Fruit fly (Drosophila melanogaster) whole organism, embryonic: ENCODE measurements around the gene CG10063.
A peak's percentile ranks its signal among the peaks of the same experiment; 100 is the strongest.

Experiments used
- BtbVII ChIP-seq: fragments of 200-800 bp; sonication (Bioruptor generic); optimal IDR thresholded peaks from 3 replicates; lab custom pipeline; 2017; ENCODE audit warnings: missing biosample characterization, mild to moderate bottlenecking, missing genetic modification characterization
- CG10267 ChIP-seq: fragments of 200-800 bp; sonication (Bioruptor generic); optimal IDR thresholded peaks from 2 replicates; lab custom pipeline; 2018; ENCODE audit warnings: missing biosample characterization, mild to moderate bottlenecking, missing genetic modification characterization, moderate library complexity
- CG11696 ChIP-seq: fragments of 200-800 bp; sonication (Bioruptor generic); IDR thresholded peaks from 2 replicates; pipeline ENCODE4 v1.3.6; 2022; ENCODE audit warnings: missing biosample characterization, missing genetic modification characterization
- CG12744 ChIP-seq: fragments of 200-800 bp; sonication (Bioruptor generic); optimal IDR thresholded peaks from 2 replicates; lab custom pipeline; 2016; ENCODE audit warnings: missing biosample characterization, missing genetic modification characterization
- CG13296 ChIP-seq: fragments of 200-800 bp; sonication (Bioruptor generic); optimal IDR thresholded peaks from 3 replicates; lab custom pipeline; 2018; ENCODE audit warnings: missing biosample characterization, mild to moderate bottlenecking, missing genetic modification characterization
- CG14710 ChIP-seq: fragments of 200-800 bp; sonication (Bioruptor generic); optimal IDR thresholded peaks from 3 replicates; lab custom pipeline; 2019; ENCODE audit warnings: missing biosample characterization, mild to moderate bottlenecking, missing genetic modification characterization, moderate library complexity
- CG15479 ChIP-seq: fragments of 200-800 bp; sonication (Bioruptor generic); optimal IDR thresholded peaks from 3 replicates; lab custom pipeline; 2019; ENCODE audit warnings: missing biosample characterization, mild to moderate bottlenecking, missing genetic modification characterization, moderate library complexity
- CG17186 ChIP-seq: fragments of 200-800 bp; sonication (Bioruptor generic); optimal IDR thresholded peaks from 3 replicates; lab custom pipeline; 2017; ENCODE audit warnings: missing biosample characterization, missing genetic modification reagents, missing genetic modification characterization
- CG18764 ChIP-seq: fragments of 200-800 bp; sonication (Bioruptor generic); optimal IDR thresholded peaks from 3 replicates; lab custom pipeline; 2016; ENCODE audit warnings: missing biosample characterization, missing genetic modification characterization
- CG2875 ChIP-seq: fragments of 200-800 bp; sonication (Bioruptor generic); optimal IDR thresholded peaks from 2 replicates; lab custom pipeline; 2017; ENCODE audit warnings: missing biosample characterization, mild to moderate bottlenecking, missing genetic modification characterization, missing genetic modification reagents
- CG31388 ChIP-seq: fragments of 200-800 bp; sonication (Bioruptor generic); optimal IDR thresholded peaks from 2 replicates; lab custom pipeline; 2016; ENCODE audit warnings: missing biosample characterization, missing genetic modification characterization
- CG6683 ChIP-seq: fragments of 200-800 bp; sonication (Bioruptor generic); optimal IDR thresholded peaks from 2 replicates; lab custom pipeline; 2017; ENCODE audit warnings: missing biosample characterization, mild to moderate bottlenecking, missing genetic modification characterization, missing genetic modification reagents
- CG7271 ChIP-seq: fragments of 200-800 bp; sonication (Bioruptor generic); optimal IDR thresholded peaks from 2 replicates; lab custom pipeline; 2018; ENCODE audit warnings: missing biosample characterization, mild to moderate bottlenecking, missing genetic modification characterization, moderate library complexity
- CG7556 ChIP-seq: fragments of 200-800 bp; sonication (Bioruptor generic); optimal IDR thresholded peaks from 2 replicates; lab custom pipeline; 2017; ENCODE audit warnings: missing biosample characterization, mild to moderate bottlenecking, missing genetic modification characterization
- CG7786 ChIP-seq: fragments of 200-800 bp; sonication (Bioruptor generic); optimal IDR thresholded peaks from 2 replicates; lab custom pipeline; 2016; ENCODE audit warnings: missing biosample characterization, missing genetic modification characterization
- CG8478 ChIP-seq: fragments of >200 bp; optimal IDR thresholded peaks from 2 replicates; lab custom pipeline; 2018
- CG9727 ChIP-seq: fragments of 200-800 bp; sonication (Bioruptor generic); optimal IDR thresholded peaks from 3 replicates; lab custom pipeline; 2017; ENCODE audit warnings: missing biosample characterization, mild to moderate bottlenecking, missing genetic modification characterization
- Doc3 ChIP-seq: fragments of 200-800 bp; sonication (Bioruptor generic); IDR thresholded peaks from 3 replicates; pipeline ENCODE4 v1.3.6; 2022; ENCODE audit warnings: missing biosample characterization, missing genetic modification characterization; ENCODE audit not compliant: partially characterized antibody
- HLH54F ChIP-seq: fragments of 200-800 bp; sonication (Bioruptor generic); optimal IDR thresholded peaks from 3 replicates; lab custom pipeline; 2016; ENCODE audit warnings: missing biosample characterization, missing genetic modification characterization
- Hr78 ChIP-seq, 2 experiments: fragments of 200-800 bp in 1 of 2; fragments of >200 bp in 1 of 2; sonication (Bioruptor generic) in 1 of 2; optimal IDR thresholded peaks; 2 replicates each; lab custom pipeline; 2017 to 2019; ENCODE audit warnings: missing biosample characterization in 2 of 2, missing genetic modification characterization in 2 of 2, mild to moderate bottlenecking in 1 of 2, moderate library complexity in 1 of 2
- Mad ChIP-seq: fragments of 200-800 bp; sonication (Bioruptor generic); optimal IDR thresholded peaks from 2 replicates; lab custom pipeline; 2016; ENCODE audit warnings: missing biosample characterization, missing genetic modification characterization
- Med ChIP-seq: fragments of 200-800 bp; sonication (Bioruptor generic); peaks from one replicate; lab custom pipeline; 2016; ENCODE audit warnings: missing biosample characterization, missing genetic modification characterization, mild to moderate bottlenecking, inconsistent platforms, moderate library complexity
- NK7.1 ChIP-seq: fragments of 200-800 bp; sonication (Bioruptor generic); optimal IDR thresholded peaks from 3 replicates; lab custom pipeline; 2016; ENCODE audit warnings: missing biosample characterization, missing genetic modification characterization
- Sox102F ChIP-seq: fragments of 200-800 bp; sonication (Bioruptor generic); optimal IDR thresholded peaks from 2 replicates; lab custom pipeline; 2018; ENCODE audit warnings: missing biosample characterization, mild to moderate bottlenecking, missing genetic modification characterization, moderate library complexity
- Stat92E ChIP-seq, 3 experiments: fragments of >200 bp in 2 of 3; fragments of 200-800 bp in 1 of 3; sonication (Bioruptor generic) in 1 of 3; optimal IDR thresholded peaks; 2 replicates each; lab custom pipeline; 2017 to 2019; ENCODE audit warnings: missing biosample characterization in 3 of 3, missing genetic modification characterization in 3 of 3, mild to moderate bottlenecking in 1 of 3, moderate library complexity in 1 of 3
- Trl ChIP-seq, 3 experiments: fragments of >200 bp in 2 of 3; fragments of 200-800 bp in 1 of 3; sonication (Bioruptor generic) in 1 of 3; optimal IDR thresholded peaks; 2 replicates in 1 of 3; 3 replicates in 2 of 3; lab custom pipeline; 2016 to 2017; ENCODE audit warnings: missing biosample characterization in 1 of 3, missing genetic modification characterization in 1 of 3
- Xrp1 ChIP-seq: fragments of 200-800 bp; sonication (Bioruptor generic); IDR thresholded peaks from 2 replicates; pipeline ENCODE4 v1.3.6; 2022; ENCODE audit warnings: missing biosample characterization, missing genetic modification characterization
- ase ChIP-seq: fragments of 200-800 bp; sonication (Bioruptor generic); IDR thresholded peaks from 3 replicates; pipeline ENCODE4 v1.3.6; 2022; ENCODE audit warnings: missing biosample characterization, missing genetic modification characterization
- btn ChIP-seq: fragments of 200-800 bp; sonication (Bioruptor generic); optimal IDR thresholded peaks from 2 replicates; lab custom pipeline; 2016; ENCODE audit warnings: missing biosample characterization, missing genetic modification characterization
- croc ChIP-seq: fragments of 200-800 bp; sonication (Bioruptor generic); conservative IDR thresholded peaks from 3 replicates; pipeline ENCODE4 v1.3.6; 2022; ENCODE audit warnings: missing biosample characterization, missing genetic modification characterization
- crp ChIP-seq, 2 experiments: fragments of 200-800 bp; sonication (Bioruptor generic); optimal IDR thresholded peaks; 2 replicates in 1 of 2; 3 replicates in 1 of 2; lab custom pipeline; 2017; ENCODE audit warnings: missing biosample characterization in 2 of 2, missing genetic modification characterization in 2 of 2, mild to moderate bottlenecking in 1 of 2, moderate library complexity in 1 of 2
- dati ChIP-seq: fragments of 200-800 bp; sonication (Bioruptor generic); IDR thresholded peaks from 2 replicates; pipeline ENCODE4 v1.3.6; 2022; ENCODE audit warnings: missing biosample characterization, missing genetic modification characterization
- gro ChIP-seq: fragments of 200-800 bp; sonication (Bioruptor generic); optimal IDR thresholded peaks from 2 replicates; lab custom pipeline; 2016; ENCODE audit warnings: missing biosample characterization, missing genetic modification characterization
- hbn ChIP-seq: fragments of 200-800 bp; sonication (Bioruptor generic); IDR thresholded peaks from 2 replicates; pipeline ENCODE4 v1.3.6; 2022; ENCODE audit warnings: missing biosample characterization, missing genetic modification characterization; ENCODE audit not compliant: partially characterized antibody
- ind ChIP-seq: fragments of 200-800 bp; sonication (Bioruptor generic); optimal IDR thresholded peaks from 3 replicates; lab custom pipeline; 2016; ENCODE audit warnings: missing biosample characterization, missing genetic modification characterization
- jing ChIP-seq: fragments of 200-800 bp; sonication (Bioruptor generic); optimal IDR thresholded peaks from 2 replicates; lab custom pipeline; 2018; ENCODE audit warnings: missing biosample characterization, mild to moderate bottlenecking, missing genetic modification characterization
- nau ChIP-seq: fragments of 200-800 bp; sonication (Bioruptor generic); optimal IDR thresholded peaks from 3 replicates; lab custom pipeline; 2017; ENCODE audit warnings: missing biosample characterization, mild to moderate bottlenecking, missing genetic modification characterization, missing genetic modification reagents
- nmo ChIP-seq: fragments of 200-800 bp; sonication (Bioruptor generic); optimal IDR thresholded peaks from 2 replicates; lab custom pipeline; 2018; ENCODE audit warnings: missing biosample characterization, mild to moderate bottlenecking, missing genetic modification characterization, moderate library complexity
- nom ChIP-seq: fragments of 200-800 bp; sonication (Bioruptor generic); optimal IDR thresholded peaks from 2 replicates; lab custom pipeline; 2017; ENCODE audit warnings: missing biosample characterization, missing genetic modification characterization, mild to moderate bottlenecking, moderate library complexity, missing genetic modification reagents
- pan ChIP-seq, 4 experiments: fragments of >200 bp in 3 of 4; fragments of 200-800 bp in 1 of 4; sonication (Bioruptor generic) in 1 of 4; optimal IDR thresholded peaks in 3 of 4; IDR thresholded peaks in 1 of 4; 2 replicates each; pipeline versions ENCODE4 v1.3.6 to Lab custom; 2017 to 2022; ENCODE audit warnings: missing biosample characterization in 2 of 4, missing genetic modification characterization in 2 of 4, mixed read lengths in 1 of 4
- pb ChIP-seq: fragments of 200-800 bp; sonication (Bioruptor generic); optimal IDR thresholded peaks from 3 replicates; lab custom pipeline; 2016; ENCODE audit warnings: missing biosample characterization, missing genetic modification characterization
- repo ChIP-seq: fragments of 200-800 bp; sonication (Bioruptor generic); optimal IDR thresholded peaks from 2 replicates; lab custom pipeline; 2016; ENCODE audit warnings: missing biosample characterization, missing genetic modification characterization
- rib ChIP-seq: fragments of 200-800 bp; sonication (Bioruptor generic); IDR thresholded peaks from 2 replicates; pipeline ENCODE4 v1.3.6; 2022; ENCODE audit warnings: missing biosample characterization, missing genetic modification characterization
- sens-2 ChIP-seq: fragments of 200-800 bp; sonication (Bioruptor generic); IDR thresholded peaks from 2 replicates; pipeline ENCODE4 v1.3.6; 2022; ENCODE audit warnings: missing biosample characterization, missing genetic modification characterization
- sug ChIP-seq: fragments of 200-800 bp; optimal IDR thresholded peaks from 2 replicates; lab custom pipeline; 2019; ENCODE audit warnings: missing biosample characterization, mild to moderate bottlenecking, missing genetic modification characterization, moderate library complexity
- tna ChIP-seq: fragments of 200-800 bp; sonication (Bioruptor generic); IDR thresholded peaks from 2 replicates; pipeline ENCODE4 v1.3.6; 2022; ENCODE audit warnings: missing biosample characterization, missing genetic modification characterization; ENCODE audit not compliant: partially characterized antibody
- trh ChIP-seq: fragments of 200-800 bp; sonication (Bioruptor generic); optimal IDR thresholded peaks from 2 replicates; lab custom pipeline; 2016; ENCODE audit warnings: missing biosample characterization, missing genetic modification characterization

The CG10063 gene

DNA sequence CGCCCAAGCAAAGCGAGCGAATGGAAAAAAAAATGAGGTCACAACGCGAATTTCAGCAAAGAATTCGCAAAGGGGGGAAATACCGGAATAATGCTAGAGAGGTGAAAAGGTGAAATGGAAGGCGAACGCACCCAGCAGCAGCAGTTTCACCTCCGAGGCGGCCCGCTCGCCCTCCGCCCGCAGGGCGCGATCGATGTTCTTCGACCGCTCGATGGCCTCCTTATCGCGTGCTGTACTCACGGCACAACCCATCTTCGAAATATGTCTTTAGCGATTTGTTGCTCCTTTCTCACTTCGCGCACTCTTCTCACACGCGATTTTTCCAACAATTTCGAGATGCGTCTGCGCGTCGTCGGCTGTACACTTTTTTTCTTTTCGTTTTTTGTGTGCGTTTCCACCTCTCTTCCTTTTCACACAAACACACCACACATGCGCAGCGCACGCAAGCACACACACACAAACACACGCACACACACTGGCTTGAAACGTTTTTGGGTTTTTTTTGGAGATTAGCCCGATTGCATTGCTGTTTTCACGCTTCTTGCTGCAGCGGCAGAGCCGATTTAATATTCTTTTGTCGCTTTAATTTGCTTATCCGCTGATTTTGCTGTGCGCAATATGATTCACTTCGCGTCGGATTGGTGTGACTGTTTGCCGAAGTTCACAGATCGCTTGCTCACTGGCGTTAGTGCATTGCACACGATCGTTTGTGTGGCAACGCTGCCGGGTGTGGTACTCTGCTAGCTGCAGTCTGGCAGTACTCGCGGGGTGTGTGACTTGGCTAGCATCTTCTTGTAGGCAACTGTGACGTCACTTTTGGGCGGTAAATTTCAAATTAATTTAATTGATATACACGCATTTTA, 7.4 kb upstream of the CG10063 start, which contains the start of gene Galphai (continued):
- TF ChIP-seq CG14710 (tag; lab: Kevin White, UChicago) = peak; percentile 87
- TF ChIP-seq CG8478 = peak; percentile 79
- TF ChIP-seq CG7786 (GFP tag; lab: Kevin White, UChicago) = peak; percentile 43
- peak; percentile 77 for TF ChIP-seq nom
- TF ChIP-seq sens-2 (GFP tag; lab: Robert Waterston, UW) = no peak
- peak in 1 of 2 experiments; percentile 69 for TF ChIP-seq Hr78 (GFP tag; optimal IDR thresholded peaks at IDR 0.05; lab: Kevin White, UChicago)
- no peak for TF ChIP-seq pan (optimal IDR thresholded peaks at IDR 0.05; lab: Kevin White, UChicago)
- no peak for TF ChIP-seq pan (GFP tag; optimal IDR thresholded peaks at IDR 0.05 in 1 of 2, IDR thresholded peaks at IDR 0.05 in 1 of 2)
- peak; percentile 31 for TF ChIP-seq CG12744 (GFP tag; lab: Kevin White, UChicago)
- TF ChIP-seq CG13296 (GFP tag; lab: Kevin White, UChicago) = peak; percentile 7
- peak; percentile 66 for TF ChIP-seq nmo (GFP tag; lab: Kevin White, UChicago)
- peak; percentile 46 for TF ChIP-seq repo
- TF ChIP-seq HLH54F = no peak
- no peak for TF ChIP-seq trh (GFP tag; lab: Kevin White, UChicago)
- TF ChIP-seq CG6683 (GFP tag; lab: Kevin White, UChicago) = no peak
- TF ChIP-seq Doc3 (GFP tag; lab: Robert Waterston, UW) = no peak
- peak; percentile 72 for TF ChIP-seq CG10267 (tag; lab: Kevin White, UChicago)
- TF ChIP-seq Med (GFP tag; lab: Kevin White, UChicago) = peak; percentile 95
- TF ChIP-seq Sox102F (GFP tag; lab: Kevin White, UChicago) = no peak
- TF ChIP-seq croc (GFP tag; lab: Robert Waterston, UW) = no peak
- TF ChIP-seq NK7.1 (GFP tag; lab: Kevin White, UChicago) = peak; percentile 14
- peak; percentile 96 for TF ChIP-seq CG15479 (GFP tag; lab: Kevin White, UChicago)
- no peak for TF ChIP-seq CG31388 (GFP tag; lab: Kevin White, UChicago)
- TF ChIP-seq Stat92E (GFP tag; optimal IDR thresholded peaks at IDR 0.05; lab: Kevin White, UChicago) = peak in 1 of 3 experiments; percentile 81
- TF ChIP-seq gro (GFP tag; lab: Kevin White, UChicago) = peak; percentile 37
- no peak for TF ChIP-seq dati (GFP tag; lab: Robert Waterston, UW)
- TF ChIP-seq Xrp1 (GFP tag; lab: Robert Waterston, UW) = no peak; the same call in 1 of the 2 replicates
- TF ChIP-seq CG7271 (tag; lab: Kevin White, UChicago) = peak; percentile 13
- TF ChIP-seq rib (GFP tag; lab: Robert Waterston, UW) = peak; percentile 49
- TF ChIP-seq CG2875 (GFP tag; lab: Kevin White, UChicago) = no peak
- peak in 1 of 2 experiments; percentile 33 for TF ChIP-seq crp (GFP tag; optimal IDR thresholded peaks at IDR 0.05; lab: Kevin White, UChicago)
- no peak for TF ChIP-seq jing
- no peak for TF ChIP-seq Trl (optimal IDR thresholded peaks at IDR 0.05; lab: Kevin White, UChicago)
- TF ChIP-seq Trl (GFP tag; optimal IDR thresholded peaks at IDR 0.05; lab: Kevin White, UChicago) = no peak
- TF ChIP-seq CG11696 = no peak
- TF ChIP-seq Mad = peak; percentile 59
- TF ChIP-seq tna (GFP tag; lab: Robert Waterston, UW) = no peak
- no peak for TF ChIP-seq ase (GFP tag; lab: Robert Waterston, UW)
- no peak for TF ChIP-seq BtbVII (GFP tag; lab: Kevin White, UChicago)
- TF ChIP-seq hbn = no peak
- peak; percentile 50 for TF ChIP-seq sug (tag; lab: Kevin White, UChicago)
- TF ChIP-seq CG7556 (GFP tag; lab: Kevin White, UChicago) = no peak
- TF ChIP-seq ind (GFP tag; lab: Kevin White, UChicago) = no peak
- peak; percentile 94 for TF ChIP-seq CG17186
- TF ChIP-seq pb = peak; percentile 38
- no peak for TF ChIP-seq CG9727 (GFP tag; lab: Kevin White, UChicago)
- no peak for TF ChIP-seq nau (GFP tag; lab: Kevin White, UChicago)
- no peak for TF ChIP-seq btn (GFP tag; lab: Kevin White, UChicago)
- TF ChIP-seq CG18764 (GFP tag; lab: Kevin White, UChicago) = no peak
